Fruit fly (Drosophila melanogaster) Kc167 (cell line): ENCODE data around the gene CG12560.

Experiments
- Myc ChIP-seq: fragments of >200 bp; optimal IDR thresholded peaks from 2 replicates; lab custom pipeline; 2017; ENCODE audit warnings: missing external identifiers
- Sin3A ChIP-seq: fragments of >200 bp; optimal IDR thresholded peaks from 2 replicates; lab custom pipeline; 2018; ENCODE audit warnings: missing external identifiers
- h ChIP-seq: fragments of >200 bp; optimal IDR thresholded peaks from 3 replicates; lab custom pipeline; 2018; ENCODE audit warnings: missing external identifiers
- psq ChIP-seq: fragments of >200 bp; optimal IDR thresholded peaks from 2 replicates; lab custom pipeline; 2017; ENCODE audit warnings: missing external identifiers
- ttk ChIP-seq: sonication (Bioruptor generic); optimal IDR thresholded peaks from 2 replicates; lab custom pipeline; 2017; ENCODE audit warnings: missing external identifiers

- TF ChIP-seq ttk (lab: Kevin White, UChicago) (no peak), Sin3A (lab: Kevin White, UChicago) (no peak), Myc (lab: Kevin White, UChicago) (no peak), h (lab: Kevin White, UChicago) (no peak), psq (lab: Kevin White, UChicago) (no peak)
Observed at dm6 chr2L:8024325-8024724, 15.0 kb upstream of the CG12560 start.
